Fruit fly (Drosophila melanogaster): ENCODE measurements around the gene hog.

- TF ChIP-seq CTCF (optimal IDR thresholded peaks at IDR 0.05): no peak
- TF ChIP-seq CG8478 (optimal IDR thresholded peaks at IDR 0.05): no peak
These were observed 1.5 kb downstream of the hog start for dm6 chrX:14717245-14717644.

All from S2 (cell line).